Worm (Caenorhabditis elegans) whole organism, L3 larva: ENCODE results near the gene kel-1.

Experiments used
- R02D3.7 ChIP-seq: fragments of 150-350 bp; optimal IDR thresholded peaks from 2 replicates; lab custom pipeline; 2014; ENCODE audit warnings: missing biosample characterization, missing genetic modification characterization
- ZK546.5 ChIP-seq: sonication (generic microtip); optimal IDR thresholded peaks from 2 replicates; lab custom pipeline; 2017; ENCODE audit warnings: missing biosample characterization, missing genetic modification characterization
- aly-2 ChIP-seq: fragments of 150-350 bp; optimal IDR thresholded peaks from 2 replicates; lab custom pipeline; 2014; ENCODE audit warnings: missing biosample characterization, missing genetic modification characterization
- ama-1 ChIP-seq: fragments of 150-350 bp; optimal IDR thresholded peaks from 2 replicates; lab custom pipeline; 2018
- ceh-16 ChIP-seq: sonication (generic microtip); optimal IDR thresholded peaks from 2 replicates; lab custom pipeline; 2017; ENCODE audit warnings: missing biosample characterization, missing genetic modification characterization
- ceh-28 ChIP-seq: fragments of 150-350 bp; optimal IDR thresholded peaks from 2 replicates; lab custom pipeline; 2014; ENCODE audit warnings: missing biosample characterization, missing genetic modification reagents, missing genetic modification characterization
- ceh-82 ChIP-seq: fragments of 150-350 bp; optimal IDR thresholded peaks from 2 replicates; lab custom pipeline; 2014; ENCODE audit warnings: missing biosample characterization, missing genetic modification characterization
- ceh-9 ChIP-seq: sonication (generic microtip); optimal IDR thresholded peaks from 2 replicates; lab custom pipeline; 2018; ENCODE audit warnings: missing biosample characterization, missing genetic modification characterization
- daf-12 ChIP-seq: fragments of 150-350 bp; optimal IDR thresholded peaks from 2 replicates; lab custom pipeline; 2014; ENCODE audit warnings: missing biosample characterization, missing genetic modification reagents, missing genetic modification characterization
- egl-27 ChIP-seq: sonication (generic microtip); optimal IDR thresholded peaks from 4 replicates; lab custom pipeline; 2017; ENCODE audit warnings: missing biosample characterization, missing genetic modification reagents, missing genetic modification characterization
- egl-5 ChIP-seq: fragments of 150-350 bp; optimal IDR thresholded peaks from 2 replicates; lab custom pipeline; 2017; ENCODE audit warnings: missing biosample characterization, missing genetic modification reagents, missing genetic modification characterization, inconsistent platforms
- elt-1 ChIP-seq: fragments of 150-350 bp; optimal IDR thresholded peaks from 2 replicates; lab custom pipeline; 2014; ENCODE audit warnings: missing biosample characterization, missing genetic modification characterization
- elt-2 ChIP-seq: sonication (generic microtip); optimal IDR thresholded peaks from 2 replicates; lab custom pipeline; 2016; ENCODE audit warnings: missing genetic modification reagents, mild to moderate bottlenecking, missing genetic modification characterization, missing compliant biosample characterization
- elt-3 ChIP-seq, 3 experiments: fragments of 150-350 bp in 1 of 3; sonication (generic microtip) in 2 of 3; optimal IDR thresholded peaks; 2 replicates in 2 of 3; 4 replicates in 1 of 3; lab custom pipeline; 2014 to 2017; ENCODE audit warnings: missing biosample characterization in 3 of 3, missing genetic modification characterization in 3 of 3
- eor-1 ChIP-seq, 2 experiments: fragments of 150-350 bp; optimal IDR thresholded peaks; 2 replicates each; lab custom pipeline; 2014 to 2018; ENCODE audit warnings: missing biosample characterization in 2 of 2, missing genetic modification characterization in 2 of 2
- fkh-10 ChIP-seq: sonication (generic microtip); optimal IDR thresholded peaks from 2 replicates; lab custom pipeline; 2017; ENCODE audit warnings: missing biosample characterization, missing genetic modification reagents, missing genetic modification characterization
- fkh-2 ChIP-seq: fragments of 150-350 bp; optimal IDR thresholded peaks from 2 replicates; lab custom pipeline; 2014; ENCODE audit warnings: missing biosample characterization, missing genetic modification reagents, missing genetic modification characterization
- fos-1 ChIP-seq: fragments of 150-350 bp; optimal IDR thresholded peaks from 2 replicates; lab custom pipeline; 2014; ENCODE audit warnings: missing biosample characterization, missing genetic modification characterization
- hmg-11 ChIP-seq: sonication (generic microtip); optimal IDR thresholded peaks from 2 replicates; lab custom pipeline; 2016; ENCODE audit warnings: missing genetic modification characterization, missing compliant biosample characterization
- jun-1 ChIP-seq: fragments of 150-350 bp; optimal IDR thresholded peaks from 2 replicates; lab custom pipeline; 2014; ENCODE audit warnings: missing biosample characterization, missing genetic modification reagents, missing genetic modification characterization
- lin-15B ChIP-seq: fragments of 150-350 bp; optimal IDR thresholded peaks from 2 replicates; lab custom pipeline; 2014; ENCODE audit warnings: missing biosample characterization, missing genetic modification characterization
- lin-39 ChIP-seq: fragments of 150-350 bp; optimal IDR thresholded peaks from 2 replicates; lab custom pipeline; 2018; ENCODE audit warnings: missing biosample characterization, missing genetic modification reagents, missing genetic modification characterization
- lsy-12 ChIP-seq: sonication (generic microtip); optimal IDR thresholded peaks from 2 replicates; lab custom pipeline; 2016; ENCODE audit warnings: mild to moderate bottlenecking, missing genetic modification characterization, missing compliant biosample characterization
- mdl-1 ChIP-seq: fragments of 150-350 bp; optimal IDR thresholded peaks from 2 replicates; lab custom pipeline; 2014; ENCODE audit warnings: missing biosample characterization, missing genetic modification characterization
- nfya-1 ChIP-seq: sonication (generic microtip); optimal IDR thresholded peaks from 2 replicates; lab custom pipeline; 2017; ENCODE audit warnings: missing genetic modification characterization, mild to moderate bottlenecking, missing compliant biosample characterization, antibody characterized with exemption, moderate library complexity; ENCODE audit not compliant: insufficient read depth
- nhr-11 ChIP-seq: fragments of 150-350 bp; optimal IDR thresholded peaks from 2 replicates; lab custom pipeline; 2014; ENCODE audit warnings: missing biosample characterization, missing genetic modification characterization
- nhr-12 ChIP-seq: fragments of 150-350 bp; optimal IDR thresholded peaks from 2 replicates; lab custom pipeline; 2014; ENCODE audit warnings: missing biosample characterization, missing genetic modification characterization
- nhr-23 ChIP-seq: fragments of 150-350 bp; optimal IDR thresholded peaks from 2 replicates; lab custom pipeline; 2014; ENCODE audit warnings: missing biosample characterization, missing genetic modification reagents, missing genetic modification characterization
- nhr-237 ChIP-seq: fragments of 150-350 bp; optimal IDR thresholded peaks from 2 replicates; lab custom pipeline; 2014; ENCODE audit warnings: missing biosample characterization, missing genetic modification characterization
- nhr-25 ChIP-seq: sonication (generic microtip); optimal IDR thresholded peaks from 2 replicates; lab custom pipeline; 2017; ENCODE audit warnings: missing biosample characterization, missing genetic modification characterization
- nhr-28 ChIP-seq: fragments of 150-350 bp; optimal IDR thresholded peaks from 2 replicates; lab custom pipeline; 2014; ENCODE audit warnings: missing biosample characterization, missing genetic modification characterization
- nhr-43 ChIP-seq: sonication (generic microtip); optimal IDR thresholded peaks from 2 replicates; lab custom pipeline; 2016; ENCODE audit warnings: mild to moderate bottlenecking, missing genetic modification characterization, missing compliant biosample characterization; ENCODE audit not compliant: poor library complexity, severe bottlenecking
- nhr-67 ChIP-seq: fragments of 150-350 bp; optimal IDR thresholded peaks from 2 replicates; lab custom pipeline; 2014; ENCODE audit warnings: missing biosample characterization, missing genetic modification characterization
- nhr-76 ChIP-seq: fragments of 150-350 bp; sonication (generic microtip); optimal IDR thresholded peaks from 5 replicates; lab custom pipeline; 2014; ENCODE audit warnings: missing biosample characterization, missing genetic modification characterization
- nhr-77 ChIP-seq: fragments of 150-350 bp; optimal IDR thresholded peaks from 2 replicates; lab custom pipeline; 2014; ENCODE audit warnings: missing biosample characterization, missing genetic modification characterization
- pha-4 ChIP-seq: fragments of 150-350 bp; optimal IDR thresholded peaks from 2 replicates; lab custom pipeline; 2014; ENCODE audit warnings: missing biosample characterization, missing genetic modification reagents, missing genetic modification characterization
- pqm-1 ChIP-seq: fragments of 150-350 bp; optimal IDR thresholded peaks from 2 replicates; lab custom pipeline; 2017; ENCODE audit warnings: missing biosample characterization, missing genetic modification characterization, inconsistent platforms
- sea-2 ChIP-seq: fragments of 150-350 bp; sonication (generic microtip); optimal IDR thresholded peaks from 4 replicates; lab custom pipeline; 2014; ENCODE audit warnings: missing biosample characterization, missing genetic modification reagents, missing genetic modification characterization
- skn-1 ChIP-seq: fragments of 150-350 bp; optimal IDR thresholded peaks from 2 replicates; lab custom pipeline; 2014; ENCODE audit warnings: missing biosample characterization, missing genetic modification characterization
- snpc-4 ChIP-seq: fragments of 150-350 bp; optimal IDR thresholded peaks from 2 replicates; lab custom pipeline; 2014; ENCODE audit warnings: missing biosample characterization, missing genetic modification characterization
- tbx-2 ChIP-seq: sonication (generic microtip); optimal IDR thresholded peaks from 2 replicates; lab custom pipeline; 2016; ENCODE audit warnings: mild to moderate bottlenecking, missing genetic modification characterization, missing compliant biosample characterization
- unc-39 ChIP-seq: sonication (generic microtip); optimal IDR thresholded peaks from 4 replicates; lab custom pipeline; 2017; ENCODE audit warnings: missing biosample characterization, missing genetic modification characterization
- unc-62 ChIP-seq: fragments of 150-350 bp; sonication (generic microtip); optimal IDR thresholded peaks from 4 replicates; lab custom pipeline; 2014; ENCODE audit warnings: missing biosample characterization, missing genetic modification reagents, missing genetic modification characterization
- zag-1 ChIP-seq: fragments of 150-350 bp; optimal IDR thresholded peaks from 2 replicates; lab custom pipeline; 2014; ENCODE audit warnings: missing biosample characterization, missing genetic modification characterization
- ztf-11 ChIP-seq: fragments of 150-350 bp; optimal IDR thresholded peaks from 2 replicates; lab custom pipeline; 2014; ENCODE audit warnings: missing biosample characterization, missing genetic modification characterization
- ztf-4 ChIP-seq: fragments of 150-350 bp; optimal IDR thresholded peaks from 2 replicates; lab custom pipeline; 2014; ENCODE audit warnings: missing biosample characterization, missing genetic modification characterization

Gene kel-1

ce11 chrII:11642736-11643135 is 46.0 kb upstream of the kel-1 start:
- TF ChIP-seq unc-39 (tag; lab: Kevin White, UChicago), result no peak
- TF ChIP-seq nfya-1 (tag; lab: Kevin White, UChicago), result peak; percentile 67
- no peak for TF ChIP-seq egl-5 (tag; lab: Kevin White, UChicago)
- TF ChIP-seq ceh-28 (tag; lab: Kevin White, UChicago), result no peak
- TF ChIP-seq nhr-67 (tag; lab: Kevin White, UChicago), result no peak
- TF ChIP-seq daf-12 (tag; lab: Kevin White, UChicago), result no peak

DNA sequence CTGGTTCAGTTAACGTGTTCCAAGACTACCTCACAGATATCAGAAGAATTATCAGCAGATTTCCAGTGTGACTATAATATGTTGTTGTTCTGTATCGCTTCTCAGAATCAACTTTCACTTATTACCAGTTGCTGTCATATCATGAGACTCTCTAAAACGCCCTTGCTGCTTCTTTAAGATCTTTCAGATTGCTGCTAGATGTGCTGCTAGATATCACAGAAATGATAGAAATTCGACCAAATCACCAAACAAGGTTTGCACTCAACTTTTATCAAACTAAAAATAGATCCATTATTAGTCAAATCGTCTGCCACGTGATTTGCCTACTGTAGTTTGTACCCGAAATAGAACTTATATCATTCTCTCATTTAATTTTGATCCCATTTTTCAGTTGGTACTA is 44.2 kb upstream of the kel-1 start:
- no peak for TF ChIP-seq tbx-2 (tag; lab: Kevin White, UChicago)
- no peak for TF ChIP-seq R02D3.7 (tag; lab: Kevin White, UChicago)
- TF ChIP-seq ZK546.5 (tag; lab: Kevin White, UChicago), result no peak
- no peak for TF ChIP-seq aly-2
- no peak for TF ChIP-seq nhr-28 (tag; lab: Kevin White, UChicago)
- TF ChIP-seq, all 47 proteins: peak for 0

- peak; percentile 51 for TF ChIP-seq nhr-43 (tag; lab: Kevin White, UChicago)
- TF ChIP-seq lin-39 (tag; lab: Kevin White, UChicago), result no peak
- TF ChIP-seq, all 47 proteins: peak for 1
Observed at ce11 chrII:11645383-11645782, 43.4 kb upstream of the kel-1 start.

DNA sequence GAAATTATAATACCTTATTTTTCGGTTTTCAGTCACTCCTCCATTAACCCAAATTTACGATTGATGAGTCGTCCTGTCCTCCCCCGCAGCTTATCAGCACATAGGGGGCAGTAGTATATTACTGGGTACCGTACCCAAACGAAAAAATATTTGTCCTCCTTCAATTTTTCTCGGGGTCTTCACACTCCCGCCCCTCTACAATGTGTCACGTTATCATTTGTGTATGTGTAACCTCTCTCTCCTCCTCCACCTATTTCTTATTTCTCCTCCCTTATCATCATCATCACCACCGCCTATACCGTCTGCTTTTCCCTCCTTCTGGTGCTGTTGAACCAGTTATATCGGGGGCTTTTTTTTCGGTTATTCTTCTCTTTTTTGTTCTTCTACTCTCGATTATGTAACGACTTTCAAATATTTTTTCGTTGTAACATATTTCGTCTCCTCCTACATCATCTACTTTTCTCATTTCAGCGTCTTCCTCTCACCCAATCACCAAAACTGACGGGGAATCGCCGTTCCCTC is 42.4 kb upstream of the kel-1 start, which contains the start of gene ghi-1:
Gene ghi-1, plus strand, starts transcription at position 472 of the 522 bp plus-strand sequence.
- TF ChIP-seq daf-12 (tag; lab: Kevin White, UChicago), result no peak
- no peak for TF ChIP-seq hmg-11
- TF ChIP-seq ztf-4 (tag; lab: Kevin White, UChicago), result no peak
- no peak for TF ChIP-seq fkh-2 (tag; lab: Kevin White, UChicago)
- TF ChIP-seq sea-2 (GFP tag; lab: Kevin White, UChicago), result no peak
- no peak for TF ChIP-seq tbx-2 (tag; lab: Kevin White, UChicago)
- TF ChIP-seq elt-2 (tag; lab: Kevin White, UChicago), result peak; percentile 75
- TF ChIP-seq nhr-11 (tag; lab: Kevin White, UChicago), result no peak
- no peak for TF ChIP-seq snpc-4 (tag; lab: Kevin White, UChicago)
- no peak for TF ChIP-seq jun-1 (tag; lab: Kevin White, UChicago)
- TF ChIP-seq nhr-43 (tag; lab: Kevin White, UChicago), result peak; percentile 2
- no peak for TF ChIP-seq unc-62 (GFP tag; lab: Kevin White, UChicago)
- TF ChIP-seq unc-39 (tag; lab: Kevin White, UChicago), result no peak
- no peak for TF ChIP-seq nhr-23 (tag; lab: Kevin White, UChicago)
- no peak for TF ChIP-seq ceh-16 (tag; lab: Kevin White, UChicago)
- TF ChIP-seq ama-1 (lab: Kevin White, UChicago), result no peak
- no peak for TF ChIP-seq eor-1 (tag; optimal IDR thresholded peaks at IDR 0.05; lab: Kevin White, UChicago)
- TF ChIP-seq nhr-76, result no peak
- TF ChIP-seq fos-1, result no peak
- no peak for TF ChIP-seq elt-1
- no peak for TF ChIP-seq mdl-1
- no peak for TF ChIP-seq egl-27
- TF ChIP-seq zag-1 (tag; lab: Kevin White, UChicago), result no peak
- no peak for TF ChIP-seq aly-2
- TF ChIP-seq lsy-12 (tag; lab: Kevin White, UChicago), result no peak
- TF ChIP-seq nhr-12 (tag; lab: Kevin White, UChicago), result no peak
- no peak for TF ChIP-seq nhr-237
- TF ChIP-seq skn-1 (tag; lab: Kevin White, UChicago), result peak; percentile 17
- no peak for TF ChIP-seq egl-5 (tag; lab: Kevin White, UChicago)
- TF ChIP-seq pha-4 (tag; lab: Kevin White, UChicago), result peak; percentile 8
- TF ChIP-seq ceh-28 (tag; lab: Kevin White, UChicago), result no peak
- no peak for TF ChIP-seq fkh-10 (GFP tag; lab: Kevin White, UChicago)
- TF ChIP-seq ceh-9 (tag; lab: Kevin White, UChicago), result no peak
- TF ChIP-seq nhr-25 (tag; lab: Kevin White, UChicago), result peak; percentile 27
- TF ChIP-seq R02D3.7 (tag; lab: Kevin White, UChicago), result no peak
- TF ChIP-seq ceh-82, result no peak
- TF ChIP-seq lin-39 (tag; lab: Kevin White, UChicago), result no peak
- TF ChIP-seq nfya-1 (tag; lab: Kevin White, UChicago), result peak; percentile 40
- no peak for TF ChIP-seq nhr-77 (tag; lab: Kevin White, UChicago)
- TF ChIP-seq pqm-1 (tag; lab: Kevin White, UChicago), result peak; percentile 29
- TF ChIP-seq lin-15B (tag; lab: Kevin White, UChicago), result no peak
- no peak for TF ChIP-seq ZK546.5 (tag; lab: Kevin White, UChicago)
- TF ChIP-seq elt-3 (tag; optimal IDR thresholded peaks at IDR 0.05; lab: Kevin White, UChicago), result no peak
- TF ChIP-seq ztf-11 (tag; lab: Kevin White, UChicago), result no peak
- no peak for TF ChIP-seq nhr-28 (tag; lab: Kevin White, UChicago)
